Fruit fly (Drosophila melanogaster): Measurements from ENCODE around the gene CG13070.

DNA sequence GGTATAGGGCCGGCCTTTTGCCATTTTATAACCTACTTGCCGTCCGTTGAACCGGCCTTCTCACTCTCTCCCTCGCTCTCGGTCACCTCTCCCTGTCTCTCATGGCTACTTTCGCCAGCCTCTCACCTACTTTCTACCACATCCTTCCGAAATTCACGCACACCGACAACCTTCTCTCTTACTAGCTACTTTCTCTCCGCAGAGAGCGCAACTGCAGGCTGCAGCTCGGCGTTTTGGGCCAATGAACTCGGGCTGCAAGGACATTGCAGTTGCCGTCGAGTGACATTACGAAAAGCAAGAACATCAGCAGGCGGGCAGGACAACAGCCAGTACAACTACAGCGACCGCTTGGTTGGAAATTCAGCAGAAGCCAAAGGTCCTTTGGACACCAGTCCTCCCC lies 21.8 kb upstream of the CG13070 start:
- TF ChIP-seq Dll (optimal IDR thresholded peaks at IDR 0.05) (no peak), usp (GFP tag; optimal IDR thresholded peaks at IDR 0.05) (no peak), psq (optimal IDR thresholded peaks at IDR 0.05) (no peak)
